Worm (Caenorhabditis elegans) whole organism, early embryonic: ENCODE results near the gene srlf-7.

Source experiments
- aly-1 ChIP-seq: sonication (generic microtip); optimal IDR thresholded peaks from 2 replicates; lab custom pipeline; 2016; ENCODE audit warnings: missing genetic modification characterization, missing compliant biosample characterization
- ama-1 ChIP-seq: fragments of 150-350 bp; optimal IDR thresholded peaks from 2 replicates; lab custom pipeline; 2014
- ceh-36 ChIP-seq: sonication (generic microtip); optimal IDR thresholded peaks from 2 replicates; lab custom pipeline; 2016; ENCODE audit warnings: missing genetic modification characterization, inconsistent platforms, missing compliant biosample characterization
- hmbx-1 ChIP-seq: sonication (generic microtip); optimal IDR thresholded peaks from 2 replicates; lab custom pipeline; 2016; ENCODE audit warnings: mild to moderate bottlenecking, missing genetic modification characterization, missing compliant biosample characterization
- pes-1 ChIP-seq: fragments of 200-800 bp; sonication (Bioruptor generic); IDR thresholded peaks from 2 replicates; pipeline ENCODE4 v1.3.6; 2022; ENCODE audit warnings: missing genetic modification reagents, missing genetic modification characterization, missing compliant biosample characterization
- scrt-1 ChIP-seq: fragments of 200-800 bp; sonication (Bioruptor generic); IDR thresholded peaks from 2 replicates; pipeline ENCODE4 v1.3.6; 2022; ENCODE audit warnings: missing genetic modification characterization, missing compliant biosample characterization
- tbx-11 ChIP-seq: fragments of 200-800 bp; sonication (Bioruptor generic); IDR thresholded peaks from 2 replicates; pipeline ENCODE4 v1.3.6; 2022; ENCODE audit warnings: missing genetic modification characterization, missing compliant biosample characterization
- tra-4 ChIP-seq: sonication (generic microtip); optimal IDR thresholded peaks from 2 replicates; lab custom pipeline; 2017; ENCODE audit warnings: missing genetic modification characterization, missing compliant biosample characterization

- TF ChIP-seq tra-4 (tag; lab: Kevin White, UChicago) (no peak), pes-1 (no peak), scrt-1 (GFP tag; lab: Robert Waterston, UW) (no peak), ceh-36 (tag; lab: Kevin White, UChicago) (no peak), aly-1 (tag; lab: Kevin White, UChicago) (no peak), ama-1 (lab: Kevin White, UChicago) (no peak), tbx-11 (GFP tag; lab: Robert Waterston, UW) (no peak), hmbx-1 (no peak)
Observed at ce11 chrIV:7236248-7236772, 47.2 kb downstream of the srlf-7 start.
